Worm (Caenorhabditis elegans): Measurements from ENCODE around the gene mtl-2.
"Not testable (repeated sequence)": the region's sequence is repeated elsewhere in the genome, so short reads cannot be mapped to it uniquely, and the experiment has no call there.

DNA sequence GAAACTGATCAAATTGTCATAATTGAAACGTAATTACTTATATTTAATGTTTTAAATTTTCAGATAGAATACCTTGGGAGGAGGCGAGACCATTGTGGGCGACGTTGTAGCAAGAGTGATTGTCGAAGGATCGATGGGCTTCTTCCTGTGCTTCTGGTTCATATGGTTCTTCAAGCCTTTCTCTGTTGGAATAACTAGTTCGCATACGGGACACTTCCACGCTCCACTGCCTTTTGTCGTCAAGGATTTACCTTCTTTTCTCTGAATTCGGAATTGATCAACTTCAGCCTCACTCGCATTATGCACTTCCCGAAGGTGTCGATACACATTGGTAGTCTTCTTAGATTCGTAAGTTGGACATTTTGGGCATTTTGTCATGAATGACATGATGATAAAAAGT, 30.8 kb upstream of the mtl-2 start, which contains the start of gene F58D12.1:
- TF ChIP-seq snpc-1.3 (tag; optimal IDR thresholded peaks at IDR 0.05; ENCODE audit: insufficient read depth); lsl-1 (GFP tag; optimal IDR thresholded peaks at IDR 0.05); fkh-3 (tag; optimal IDR thresholded peaks at IDR 0.05); egrh-3 (GFP tag; IDR thresholded peaks at IDR 0.05); unc-62 (GFP tag; optimal IDR thresholded peaks at IDR 0.05); nfya-1 (tag; optimal IDR thresholded peaks at IDR 0.05; ENCODE audit: borderline replicate concordance, insufficient read depth); ekl-4 (GFP tag; IDR thresholded peaks at IDR 0.05); F39B2.1 (GFP tag; IDR thresholded peaks at IDR 0.05); ceh-91 (GFP tag; IDR thresholded peaks at IDR 0.05); chd-7 (tag; optimal IDR thresholded peaks at IDR 0.05): not testable (repeated sequence)

All from whole organism, young adult.